Fruit fly (Drosophila melanogaster) S2 (cell line): ENCODE results near the gene gwl.

ENCODE experiments used
- CG8478 ChIP-seq: fragments of >200 bp; optimal IDR thresholded peaks from 2 replicates; lab custom pipeline; 2018
- CTCF ChIP-seq, 2 experiments: fragments of >200 bp; optimal IDR thresholded peaks; 2 replicates each; lab custom pipeline; 2018

dm6 chr3R:18788365-18789147 is 42.4 kb downstream of the gwl start:
- TF ChIP-seq CG8478 (lab: Kevin White, UChicago) (no peak), CTCF (optimal IDR thresholded peaks at IDR 0.05; lab: Kevin White, UChicago) (no peak)
